Worm (Caenorhabditis elegans) whole organism, L3 larva: ENCODE data around the gene Y51H4A.24.

Source experiments
- ceh-16 ChIP-seq: sonication (generic microtip); optimal IDR thresholded peaks from 2 replicates; lab custom pipeline; 2017; ENCODE audit warnings: missing biosample characterization, missing genetic modification characterization
- lin-15B ChIP-seq: fragments of 150-350 bp; optimal IDR thresholded peaks from 2 replicates; lab custom pipeline; 2014; ENCODE audit warnings: missing biosample characterization, missing genetic modification characterization
- nhr-28 ChIP-seq: fragments of 150-350 bp; optimal IDR thresholded peaks from 2 replicates; lab custom pipeline; 2014; ENCODE audit warnings: missing biosample characterization, missing genetic modification characterization
- nhr-77 ChIP-seq: fragments of 150-350 bp; optimal IDR thresholded peaks from 2 replicates; lab custom pipeline; 2014; ENCODE audit warnings: missing biosample characterization, missing genetic modification characterization
- pha-4 ChIP-seq: fragments of 150-350 bp; optimal IDR thresholded peaks from 2 replicates; lab custom pipeline; 2014; ENCODE audit warnings: missing biosample characterization, missing genetic modification reagents, missing genetic modification characterization
- snpc-4 ChIP-seq: fragments of 150-350 bp; optimal IDR thresholded peaks from 2 replicates; lab custom pipeline; 2014; ENCODE audit warnings: missing biosample characterization, missing genetic modification characterization

DNA sequence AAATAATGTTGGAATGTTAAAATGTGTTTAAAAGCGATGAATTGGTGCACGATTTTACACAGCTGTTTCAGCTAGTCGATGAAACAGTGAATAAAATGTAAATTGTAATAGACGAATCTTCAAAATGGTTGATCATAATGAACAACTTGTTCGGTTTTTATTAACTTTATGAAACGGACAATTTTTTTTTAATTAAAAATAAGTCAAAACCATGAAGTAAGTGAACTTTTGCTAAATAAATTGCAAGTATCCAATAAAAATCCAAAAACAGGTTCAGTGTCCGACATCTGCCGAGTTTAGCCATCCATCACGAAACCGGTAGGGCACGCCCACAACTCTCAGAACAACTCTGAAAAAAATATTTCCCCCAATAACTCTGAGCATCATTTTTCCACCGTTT, 30.4 kb downstream of the Y51H4A.24 start:
- TF ChIP-seq lin-15B (no peak), ceh-16 (tag; lab: Kevin White, UChicago) (no peak), nhr-77 (tag; lab: Kevin White, UChicago) (no peak), snpc-4 (no peak), nhr-28 (tag; lab: Kevin White, UChicago) (no peak), pha-4 (tag; lab: Kevin White, UChicago) (no peak)
